Worm (Caenorhabditis elegans) whole organism, young adult: Measurements from ENCODE around the gene alh-8.

Experiments used
- B0336.3 ChIP-seq: fragments of 200-800 bp; sonication (Bioruptor generic); IDR thresholded peaks from 2 replicates; pipeline ENCODE4 v1.3.6; 2022; ENCODE audit warnings: missing genetic modification characterization, missing compliant biosample characterization
- F37B4.10 ChIP-seq: fragments of 200-800 bp; sonication (Bioruptor generic); IDR thresholded peaks from 2 replicates; pipeline ENCODE4 v1.3.6; 2022; ENCODE audit warnings: missing genetic modification characterization, missing compliant biosample characterization
- F49E8.2 ChIP-seq: sonication (generic microtip); optimal IDR thresholded peaks from 3 replicates; lab custom pipeline; 2017; ENCODE audit warnings: missing genetic modification characterization, mild to moderate bottlenecking, missing compliant biosample characterization, antibody characterized with exemption, moderate library complexity; ENCODE audit not compliant: insufficient read depth
- F52B5.7 ChIP-seq: sonication (generic microtip); optimal IDR thresholded peaks from 2 replicates; lab custom pipeline; 2016; ENCODE audit warnings: mild to moderate bottlenecking, missing genetic modification characterization, missing compliant biosample characterization
- F57A8.1 ChIP-seq: fragments of 200-800 bp; sonication (Bioruptor generic); optimal IDR thresholded peaks from 2 replicates; lab custom pipeline; 2018; ENCODE audit warnings: mild to moderate bottlenecking, missing genetic modification characterization, moderate library complexity, missing compliant biosample characterization
- K12H6.12 ChIP-seq: fragments of 200-800 bp; sonication (Bioruptor generic); optimal IDR thresholded peaks from 2 replicates; lab custom pipeline; 2018; ENCODE audit warnings: mild to moderate bottlenecking, missing genetic modification characterization, missing compliant biosample characterization
- Y56A3A.18 ChIP-seq: fragments of 200-800 bp; sonication (Bioruptor generic); IDR thresholded peaks from 2 replicates; pipeline ENCODE4 v1.3.6; 2022; ENCODE audit warnings: missing genetic modification reagents, missing genetic modification characterization, missing compliant biosample characterization
- atf-7 ChIP-seq: sonication (generic microtip); optimal IDR thresholded peaks from 2 replicates; lab custom pipeline; 2017; ENCODE audit warnings: mild to moderate bottlenecking, missing genetic modification characterization, missing compliant biosample characterization
- attf-3 ChIP-seq: fragments of 200-800 bp; sonication (Bioruptor generic); conservative IDR thresholded peaks from 2 replicates; pipeline ENCODE4 v1.3.6; 2022; ENCODE audit warnings: missing genetic modification reagents, missing genetic modification characterization, missing compliant biosample characterization
- bed-1 ChIP-seq: fragments of 200-800 bp; sonication (Bioruptor generic); IDR thresholded peaks from 2 replicates; pipeline ENCODE4 v1.3.6; 2022; ENCODE audit warnings: missing genetic modification reagents, missing genetic modification characterization, missing compliant biosample characterization
- cebp-1 ChIP-seq, 2 experiments: fragments of 200-800 bp in 1 of 2; sonication (Bioruptor generic) in 1 of 2; sonication (generic microtip) in 1 of 2; IDR thresholded peaks in 1 of 2; optimal IDR thresholded peaks in 1 of 2; 2 replicates each; pipeline versions ENCODE4 v1.3.6 to Lab custom; 2017 to 2022; ENCODE audit warnings: missing compliant biosample characterization in 2 of 2, missing genetic modification characterization in 2 of 2, mild to moderate bottlenecking in 1 of 2, missing genetic modification reagents in 1 of 2, moderate library complexity in 1 of 2
- ceh-58 ChIP-seq: fragments of 200-800 bp; sonication (Bioruptor generic); IDR thresholded peaks from 2 replicates; pipeline ENCODE4 v1.3.6; 2022; ENCODE audit warnings: missing genetic modification characterization, missing compliant biosample characterization
- ceh-91 ChIP-seq: fragments of 200-800 bp; sonication (Bioruptor generic); IDR thresholded peaks from 2 replicates; pipeline ENCODE4 v1.3.6; 2022; ENCODE audit warnings: missing genetic modification reagents, missing genetic modification characterization, missing compliant biosample characterization
- dox-1 ChIP-seq: fragments of 200-800 bp; sonication (Bioruptor generic); IDR thresholded peaks from 2 replicates; pipeline ENCODE4 v1.3.6; 2022; ENCODE audit warnings: missing genetic modification reagents, missing genetic modification characterization, missing compliant biosample characterization
- dpff-1 ChIP-seq: sonication (generic microtip); optimal IDR thresholded peaks from 2 replicates; lab custom pipeline; 2017; ENCODE audit warnings: mild to moderate bottlenecking, missing genetic modification characterization, missing compliant biosample characterization
- egl-18 ChIP-seq: fragments of 200-800 bp; sonication (Bioruptor generic); IDR thresholded peaks from 2 replicates; pipeline ENCODE4 v1.3.6; 2022; ENCODE audit warnings: missing genetic modification reagents, missing genetic modification characterization, missing compliant biosample characterization
- egl-44 ChIP-seq: fragments of 200-800 bp; sonication (Bioruptor generic); IDR thresholded peaks from 2 replicates; pipeline ENCODE4 v1.3.6; 2022; ENCODE audit warnings: missing genetic modification reagents, missing genetic modification characterization, missing compliant biosample characterization
- fkh-3 ChIP-seq: sonication (generic microtip); optimal IDR thresholded peaks from 2 replicates; lab custom pipeline; 2016; ENCODE audit warnings: mild to moderate bottlenecking, missing genetic modification characterization, missing compliant biosample characterization
- him-1 ChIP-seq: sonication (generic microtip); optimal IDR thresholded peaks from 2 replicates; lab custom pipeline; 2016; ENCODE audit warnings: missing genotype, missing genetic modification reagents, missing genetic modification characterization, missing compliant biosample characterization
- hmg-1.2 ChIP-seq: fragments of 200-800 bp; sonication (Bioruptor generic); IDR thresholded peaks from 2 replicates; pipeline ENCODE4 v1.3.6; 2022; ENCODE audit warnings: missing genetic modification reagents, missing genetic modification characterization, missing compliant biosample characterization
- hmg-20 ChIP-seq: fragments of 200-800 bp; sonication (Bioruptor generic); IDR thresholded peaks from 2 replicates; pipeline ENCODE4 v1.3.6; 2022; ENCODE audit warnings: missing genetic modification reagents, missing genetic modification characterization, missing compliant biosample characterization
- let-607 ChIP-seq, 2 experiments: fragments of 200-800 bp in 1 of 2; sonication (Bioruptor generic) in 1 of 2; sonication (generic microtip) in 1 of 2; optimal IDR thresholded peaks; 2 replicates each; lab custom pipeline; 2016 to 2018; ENCODE audit warnings: mild to moderate bottlenecking in 2 of 2, missing compliant biosample characterization in 2 of 2, missing genetic modification characterization in 2 of 2, moderate library complexity in 2 of 2, missing genotype in 1 of 2
- lsy-27 ChIP-seq: sonication (generic microtip); optimal IDR thresholded peaks from 2 replicates; lab custom pipeline; 2017; ENCODE audit warnings: missing genetic modification characterization, mild to moderate bottlenecking, missing compliant biosample characterization, antibody characterized with exemption, missing genotype, borderline replicate concordance; ENCODE audit not compliant: insufficient read depth
- madf-6 ChIP-seq: fragments of 200-800 bp; sonication (Bioruptor generic); IDR thresholded peaks from 2 replicates; pipeline ENCODE4 v1.3.6; 2022; ENCODE audit warnings: missing genetic modification reagents, missing genetic modification characterization, missing compliant biosample characterization
- nhr-120 ChIP-seq: fragments of 200-800 bp; sonication (Bioruptor generic); IDR thresholded peaks from 2 replicates; pipeline ENCODE4 v1.3.6; 2022; ENCODE audit warnings: missing genetic modification characterization, missing compliant biosample characterization
- rcor-1 ChIP-seq: fragments of 200-800 bp; sonication (Bioruptor generic); IDR thresholded peaks from 2 replicates; pipeline ENCODE4 v1.3.6; 2022; ENCODE audit warnings: missing genetic modification reagents, missing genetic modification characterization, missing compliant biosample characterization
- repo-1 ChIP-seq: sonication (generic microtip); optimal IDR thresholded peaks from 2 replicates; lab custom pipeline; 2017; ENCODE audit warnings: mild to moderate bottlenecking, missing genetic modification characterization, missing compliant biosample characterization
- sea-2 ChIP-seq: fragments of 200-800 bp; sonication (Bioruptor generic); IDR thresholded peaks from 2 replicates; pipeline ENCODE4 v1.3.6; 2022; ENCODE audit warnings: missing genetic modification characterization, missing compliant biosample characterization
- snpc-1.1 ChIP-seq: sonication (generic microtip); optimal IDR thresholded peaks from 2 replicates; lab custom pipeline; 2017; ENCODE audit warnings: missing genetic modification characterization, mild to moderate bottlenecking, missing compliant biosample characterization, antibody characterized with exemption, moderate library complexity, missing genotype, missing genetic modification reagents; ENCODE audit not compliant: insufficient read depth
- snpc-1.3 ChIP-seq: sonication (generic microtip); optimal IDR thresholded peaks from 2 replicates; lab custom pipeline; 2017; ENCODE audit warnings: missing genetic modification characterization, mild to moderate bottlenecking, missing compliant biosample characterization, antibody characterized with exemption, moderate library complexity, missing genotype, missing genetic modification reagents; ENCODE audit not compliant: insufficient read depth
- snpc-3.4 ChIP-seq: sonication (generic microtip); optimal IDR thresholded peaks from 2 replicates; lab custom pipeline; 2017; ENCODE audit warnings: missing genetic modification characterization, mild to moderate bottlenecking, missing compliant biosample characterization, antibody characterized with exemption, moderate library complexity, missing genotype, missing genetic modification reagents
- snpc-4 ChIP-seq, 5 experiments: fragments of 150-350 bp in 1 of 5; sonication (generic microtip) in 4 of 5; optimal IDR thresholded peaks; 2 replicates each; lab custom pipeline; 2014 to 2018; ENCODE audit warnings: missing genetic modification characterization in 5 of 5, missing biosample characterization in 3 of 5, antibody characterized with exemption in 2 of 5, mild to moderate bottlenecking in 2 of 5, missing compliant biosample characterization in 2 of 5, missing genotype in 2 of 5, moderate library complexity in 2 of 5, missing genetic modification reagents in 1 of 5
- somi-1 ChIP-seq: fragments of 200-800 bp; sonication (Bioruptor generic); optimal IDR thresholded peaks from 2 replicates; lab custom pipeline; 2018; ENCODE audit warnings: mild to moderate bottlenecking, missing genetic modification characterization, missing compliant biosample characterization
- tlf-1 ChIP-seq: fragments of 200-800 bp; sonication (Bioruptor generic); optimal IDR thresholded peaks from 2 replicates; lab custom pipeline; 2018; ENCODE audit warnings: mild to moderate bottlenecking, missing genetic modification characterization, missing compliant biosample characterization
- unc-62 ChIP-seq: fragments of 150-350 bp; optimal IDR thresholded peaks from 2 replicates; lab custom pipeline; 2014; ENCODE audit warnings: missing biosample characterization, missing genetic modification reagents, missing genetic modification characterization
- xnd-1 ChIP-seq: sonication (generic microtip); optimal IDR thresholded peaks from 2 replicates; lab custom pipeline; 2016; ENCODE audit warnings: missing genotype, missing genetic modification reagents, missing genetic modification characterization, missing compliant biosample characterization
- zfh-2 ChIP-seq: fragments of 200-800 bp; sonication (Bioruptor generic); conservative IDR thresholded peaks from 2 replicates; pipeline ENCODE4 v1.3.6; 2022; ENCODE audit warnings: missing genetic modification reagents, missing genetic modification characterization, missing compliant biosample characterization
- zim-3 ChIP-seq: sonication (generic microtip); optimal IDR thresholded peaks from 2 replicates; lab custom pipeline; 2017; ENCODE audit warnings: mild to moderate bottlenecking, missing genetic modification characterization, moderate library complexity, missing compliant biosample characterization
- ztf-22 ChIP-seq: fragments of 200-800 bp; sonication (Bioruptor generic); optimal IDR thresholded peaks from 2 replicates; lab custom pipeline; 2018; ENCODE audit warnings: mild to moderate bottlenecking, missing genetic modification characterization, moderate library complexity, missing compliant biosample characterization
- ztf-3 ChIP-seq: fragments of 200-800 bp; sonication (Bioruptor generic); optimal IDR thresholded peaks from 2 replicates; lab custom pipeline; 2018; ENCODE audit warnings: mild to moderate bottlenecking, missing genetic modification characterization, missing compliant biosample characterization

alh-8 gene

DNA sequence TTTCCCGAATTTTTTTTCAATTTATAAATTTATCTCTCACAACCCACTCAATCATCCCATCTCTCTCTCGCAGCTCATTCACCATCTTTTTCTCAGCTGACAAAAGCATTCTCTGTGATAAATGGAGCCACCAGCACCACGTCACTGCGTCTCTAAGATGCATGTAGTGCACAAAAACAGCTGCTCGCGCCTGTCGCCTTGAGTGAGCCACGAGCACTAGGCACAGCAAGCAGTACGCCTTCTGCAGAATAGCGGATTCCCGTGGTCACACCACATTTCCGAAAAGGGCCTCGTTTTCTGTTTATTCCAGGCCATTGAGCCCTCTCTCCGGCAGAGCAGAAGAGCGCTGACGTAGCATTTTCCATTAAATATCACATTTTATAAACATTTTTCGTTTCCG, 15.3 kb upstream of the alh-8 start, which contains the start of gene F13D12.10:
Gene F13D12.10, plus strand, starts transcription at position 231 of the 400 bp plus-strand sequence.
- TF ChIP-seq rcor-1 (GFP tag; lab: Robert Waterston, UW) = no peak
- TF ChIP-seq somi-1 (GFP tag; lab: Kevin White, UChicago) = peak; percentile 47
- no peak for TF ChIP-seq xnd-1
- TF ChIP-seq atf-7 (tag; lab: Kevin White, UChicago) = no peak
- TF ChIP-seq zfh-2 = peak; percentile 75
- TF ChIP-seq ceh-91 (GFP tag; lab: Robert Waterston, UW) = no peak
- TF ChIP-seq F57A8.1 (GFP tag; lab: Kevin White, UChicago) = no peak
- TF ChIP-seq ztf-22 (GFP tag; lab: Kevin White, UChicago) = no peak
- no peak for TF ChIP-seq cebp-1 (GFP tag; IDR thresholded peaks at IDR 0.05; lab: Robert Waterston, UW)
- TF ChIP-seq cebp-1 (tag; optimal IDR thresholded peaks at IDR 0.05; lab: Kevin White, UChicago) = peak; percentile 6
- no peak for TF ChIP-seq egl-18 (GFP tag; lab: Robert Waterston, UW)
- no peak for TF ChIP-seq lsy-27 (tag; lab: Kevin White, UChicago)

ce11 chrII:11714728-11715127, 14.1 kb upstream of the alh-8 start:
- TF ChIP-seq zim-3 (tag; lab: Kevin White, UChicago) = no peak
- TF ChIP-seq hmg-1.2 (GFP tag; lab: Robert Waterston, UW) = peak; percentile 56
- no peak for TF ChIP-seq snpc-1.3 (tag; lab: Kevin White, UChicago)
- TF ChIP-seq ceh-58 (GFP tag; lab: Robert Waterston, UW) = no peak
- no peak for TF ChIP-seq B0336.3 (GFP tag; lab: Robert Waterston, UW)
- TF ChIP-seq K12H6.12 (tag; lab: Kevin White, UChicago) = no peak
- TF ChIP-seq tlf-1 (GFP tag; lab: Kevin White, UChicago) = no peak
- no peak for TF ChIP-seq bed-1
- TF ChIP-seq Y56A3A.18 = no peak
- no peak for TF ChIP-seq ztf-3
- no peak for TF ChIP-seq repo-1 (tag; lab: Kevin White, UChicago)
- peak; percentile 6; the same call in 1 of the 2 replicates for TF ChIP-seq madf-6 (GFP tag; lab: Robert Waterston, UW)
- TF ChIP-seq F49E8.2 (tag; lab: Kevin White, UChicago) = no peak
- no peak for TF ChIP-seq zfh-2
- peak; percentile 84 for TF ChIP-seq snpc-1.1 (tag; lab: Kevin White, UChicago)
- TF ChIP-seq snpc-4 (GFP tag; optimal IDR thresholded peaks at IDR 0.05; lab: Kevin White, UChicago) = peak; percentile 79
- peak; percentile 57 to 96 (median 88) for TF ChIP-seq snpc-4 (tag; optimal IDR thresholded peaks at IDR 0.05; lab: Kevin White, UChicago)
- no peak for TF ChIP-seq F52B5.7 (tag; lab: Kevin White, UChicago)
- no peak for TF ChIP-seq dpff-1 (tag; lab: Kevin White, UChicago)
- no peak for TF ChIP-seq hmg-20 (GFP tag; lab: Robert Waterston, UW)
- no peak for TF ChIP-seq unc-62
- no peak for TF ChIP-seq ceh-91 (GFP tag; lab: Robert Waterston, UW)
- TF ChIP-seq snpc-3.4 = peak; percentile 33
- TF ChIP-seq, all 124 proteins: peak for 5

DNA sequence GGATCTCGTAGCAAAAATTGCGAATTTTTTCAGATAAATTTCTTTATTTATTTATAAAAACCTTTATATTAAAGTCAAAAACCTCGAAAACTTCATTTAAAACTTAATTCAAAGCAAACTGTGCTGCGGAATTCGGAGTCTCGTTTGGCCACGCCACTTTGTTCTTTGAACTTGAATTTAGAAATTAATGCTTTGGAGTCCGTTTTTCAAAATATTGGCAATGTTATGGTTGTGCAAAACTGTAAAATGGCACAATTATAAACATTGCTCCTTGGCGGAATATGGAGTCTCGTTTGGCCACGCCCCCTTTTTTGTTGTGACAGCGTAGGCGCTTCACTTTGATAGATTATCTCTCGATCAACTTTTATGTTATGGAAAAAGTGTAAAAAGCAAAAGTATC, 9.3 kb upstream of the alh-8 start:
- no peak for TF ChIP-seq K12H6.12 (tag; lab: Kevin White, UChicago)
- TF ChIP-seq attf-3 = peak; percentile 78
- TF ChIP-seq, all 124 proteins: peak for 1

DNA sequence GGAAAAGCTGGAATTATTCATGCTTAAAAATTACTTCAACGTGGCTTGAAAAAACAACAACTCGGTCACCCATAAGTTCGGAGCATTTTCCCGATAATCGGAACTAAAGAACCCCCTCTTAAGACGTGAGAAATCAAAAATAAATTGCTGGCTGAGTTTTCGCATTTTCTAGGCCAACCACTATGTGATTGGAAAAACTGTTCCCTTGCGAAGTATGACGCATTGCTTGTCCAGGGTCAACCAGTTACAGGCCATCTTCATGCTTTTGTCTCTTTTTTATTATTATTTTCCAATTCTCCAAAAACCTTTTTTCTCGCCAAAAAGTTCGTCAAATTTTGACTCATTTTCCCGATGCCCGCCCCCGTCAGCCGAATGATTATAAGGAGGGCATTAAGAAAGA, 8.8 kb upstream of the alh-8 start, which contains the start of gene F13D12.3:
Gene F13D12.3, plus strand, starts transcription at position 301 of the 400 bp plus-strand sequence.
- no peak for TF ChIP-seq sea-2 (GFP tag; lab: Robert Waterston, UW)
- no peak for TF ChIP-seq egl-44 (GFP tag; lab: Robert Waterston, UW)
- no peak for TF ChIP-seq F37B4.10 (GFP tag; lab: Robert Waterston, UW)
- no peak for TF ChIP-seq ceh-58 (GFP tag; lab: Robert Waterston, UW)
- no peak for TF ChIP-seq him-1 (tag; lab: Kevin White, UChicago)
- TF ChIP-seq tlf-1 (GFP tag; lab: Kevin White, UChicago) = no peak
- TF ChIP-seq let-607 (tag; optimal IDR thresholded peaks at IDR 0.05; lab: Kevin White, UChicago) = no peak
- TF ChIP-seq dox-1 (GFP tag; lab: Robert Waterston, UW) = no peak
- TF ChIP-seq fkh-3 = no peak
- no peak for TF ChIP-seq nhr-120 (GFP tag; lab: Robert Waterston, UW)
- TF ChIP-seq, all 124 proteins: peak for 0
